Worm (Caenorhabditis elegans) whole organism, midembryonic: Measurements from ENCODE around the gene C17C3.6.
"Not testable (repeated sequence)": the region's sequence is repeated elsewhere in the genome, so short reads cannot be mapped to it uniquely, and the experiment has no call there.

Source experiments
- T22C8.4 ChIP-seq: fragments of 200-800 bp; sonication (Bioruptor generic); IDR thresholded peaks from 2 replicates; pipeline ENCODE4 v1.3.6; 2022; ENCODE audit warnings: missing genetic modification characterization, missing compliant biosample characterization
- cog-1 ChIP-seq: sonication (generic microtip); optimal IDR thresholded peaks from 2 replicates; lab custom pipeline; 2016; ENCODE audit warnings: missing genetic modification characterization, missing compliant biosample characterization
- flt-1 ChIP-seq: fragments of 200-800 bp; sonication (Bioruptor generic); IDR thresholded peaks from 2 replicates; pipeline ENCODE4 v1.3.6; 2022; ENCODE audit warnings: missing genetic modification characterization, missing compliant biosample characterization
- klf-2 ChIP-seq: fragments of 200-800 bp; sonication (Bioruptor generic); conservative IDR thresholded peaks from 2 replicates; pipeline ENCODE4 v1.3.6; 2022; ENCODE audit warnings: missing genetic modification reagents, missing genetic modification characterization, missing compliant biosample characterization
- med-1 ChIP-seq: sonication (generic microtip); optimal IDR thresholded peaks from 2 replicates; lab custom pipeline; 2017; ENCODE audit warnings: missing genetic modification characterization, mild to moderate bottlenecking, missing compliant biosample characterization, antibody characterized with exemption, missing genetic modification reagents; ENCODE audit not compliant: insufficient read depth
- ref-1 ChIP-seq: fragments of 200-800 bp; sonication (Bioruptor generic); conservative IDR thresholded peaks from 2 replicates; pipeline ENCODE4 v1.3.6; 2022; ENCODE audit warnings: missing genetic modification reagents, missing genetic modification characterization, missing compliant biosample characterization
- tab-1 ChIP-seq: fragments of 200-800 bp; sonication (Bioruptor generic); IDR thresholded peaks from 2 replicates; pipeline ENCODE4 v1.3.6; 2022; ENCODE audit warnings: missing genetic modification characterization, missing compliant biosample characterization
- ztf-23 ChIP-seq: fragments of 200-800 bp; sonication (Bioruptor generic); IDR thresholded peaks from 2 replicates; pipeline ENCODE4 v1.3.6; 2022; ENCODE audit warnings: missing genetic modification reagents, missing genetic modification characterization, missing compliant biosample characterization
- ztf-29 ChIP-seq: fragments of 200-800 bp; sonication (Bioruptor generic); IDR thresholded peaks from 2 replicates; pipeline ENCODE4 v1.3.6; 2022; ENCODE audit warnings: missing genetic modification reagents, missing genetic modification characterization, missing compliant biosample characterization

Gene C17C3.6

ce11 chrII:5534939-5535338 is 14.9 kb upstream of the C17C3.6 start, which contains the start of gene hlh-25:
Gene hlh-25, plus strand, starts transcription at chrII:5535239.
- not testable (repeated sequence) for TF ChIP-seq ztf-23 (GFP tag; lab: Robert Waterston, UW); tab-1 (GFP tag; lab: Robert Waterston, UW); klf-2

- TF ChIP-seq ref-1 (GFP tag; lab: Robert Waterston, UW) (no peak), cog-1 (tag; lab: Kevin White, UChicago) (no peak), T22C8.4 (GFP tag; lab: Robert Waterston, UW) (no peak), klf-2 (no peak), med-1 (GFP tag; lab: Kevin White, UChicago) (no peak), tab-1 (GFP tag; lab: Robert Waterston, UW) (no peak), flt-1 (GFP tag; lab: Robert Waterston, UW) (no peak), ztf-29 (GFP tag; lab: Robert Waterston, UW) (no peak), ztf-23 (GFP tag; lab: Robert Waterston, UW) (no peak)
Observed at ce11 chrII:5537078-5537477, 12.8 kb upstream of the C17C3.6 start.

DNA sequence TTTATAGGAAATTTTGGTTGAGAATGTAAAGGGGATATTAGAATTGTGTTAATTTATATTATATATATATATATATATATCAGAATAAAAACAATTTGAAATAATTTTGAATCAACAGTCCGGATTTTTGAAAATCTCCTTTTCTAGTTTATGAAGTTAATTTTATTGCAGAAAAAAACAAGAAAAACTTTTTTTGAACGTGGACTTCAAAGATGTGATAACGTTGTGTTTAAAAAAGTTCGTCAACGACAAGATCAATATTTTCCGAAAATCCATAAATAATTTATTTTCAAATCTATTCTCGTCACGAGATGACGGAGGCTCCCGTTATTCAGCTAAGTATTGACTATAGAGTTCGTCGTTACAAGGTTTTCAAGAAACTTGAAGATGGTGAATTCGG is 12.3 kb upstream of the C17C3.6 start, which contains the start of gene C17C3.11:
C17C3.11 (plus strand) TSS at position 301 of the 400 bp plus-strand sequence.
- TF ChIP-seq ztf-29 (GFP tag; lab: Robert Waterston, UW): no peak
- TF ChIP-seq cog-1 (tag; lab: Kevin White, UChicago): no peak
- TF ChIP-seq ref-1 (GFP tag; lab: Robert Waterston, UW): no peak
- TF ChIP-seq med-1 (GFP tag; lab: Kevin White, UChicago): no peak
- TF ChIP-seq ztf-23 (GFP tag; lab: Robert Waterston, UW): no peak
- no peak for TF ChIP-seq klf-2
- no peak for TF ChIP-seq flt-1 (GFP tag; lab: Robert Waterston, UW)
- TF ChIP-seq T22C8.4 (GFP tag; lab: Robert Waterston, UW): no peak
- TF ChIP-seq tab-1 (GFP tag; lab: Robert Waterston, UW): no peak

- TF ChIP-seq ztf-23 (GFP tag; lab: Robert Waterston, UW); T22C8.4 (GFP tag; lab: Robert Waterston, UW); med-1 (GFP tag; lab: Kevin White, UChicago): not testable (repeated sequence)
Observed at ce11 chrII:5540113-5540512, 9.7 kb upstream of the C17C3.6 start, which contains the start of gene hlh-27. Gene hlh-27, minus strand, starts transcription at chrII:5540213.

ce11 chrII:5541685-5542084 is 8.2 kb upstream of the C17C3.6 start, which contains the start of gene C17C3.24:
Gene C17C3.24, minus strand, starts transcription at chrII:5541785.
- TF ChIP-seq med-1 (GFP tag; lab: Kevin White, UChicago) (no peak), ztf-23 (GFP tag; lab: Robert Waterston, UW) (no peak), ref-1 (GFP tag; lab: Robert Waterston, UW) (no peak), ztf-29 (GFP tag; lab: Robert Waterston, UW) (no peak), klf-2 (no peak), cog-1 (tag; lab: Kevin White, UChicago) (no peak), T22C8.4 (GFP tag; lab: Robert Waterston, UW) (no peak), tab-1 (GFP tag; lab: Robert Waterston, UW) (no peak), flt-1 (GFP tag; lab: Robert Waterston, UW) (no peak)

- TF ChIP-seq med-1 (GFP tag; lab: Kevin White, UChicago): peak; percentile 60
- TF ChIP-seq klf-2: no peak; the same call in none of the 2 replicates
- TF ChIP-seq cog-1 (tag; lab: Kevin White, UChicago): peak; percentile 95
- peak; percentile 84 for TF ChIP-seq ztf-23 (GFP tag; lab: Robert Waterston, UW)
- TF ChIP-seq ztf-29 (GFP tag; lab: Robert Waterston, UW): 0 out of 2 replicates have a peak, but pooled peaks have one; percentile 40
- TF ChIP-seq T22C8.4 (GFP tag; lab: Robert Waterston, UW): peak; percentile 64
- TF ChIP-seq ref-1 (GFP tag; lab: Robert Waterston, UW): peak; percentile 53; the same call in 1 of the 2 replicates
- peak; percentile 93 for TF ChIP-seq flt-1 (GFP tag; lab: Robert Waterston, UW)
- TF ChIP-seq tab-1 (GFP tag; lab: Robert Waterston, UW): peak; percentile 82
Observed at ce11 chrII:5543476-5544144, 6.2 kb upstream of the C17C3.6 start.

ce11 chrII:5544145-5544515 is 5.7 kb upstream of the C17C3.6 start:
- TF ChIP-seq flt-1 (GFP tag; lab: Robert Waterston, UW) (no peak), ref-1 (GFP tag; lab: Robert Waterston, UW) (no peak), cog-1 (tag; lab: Kevin White, UChicago) (no peak)

DNA sequence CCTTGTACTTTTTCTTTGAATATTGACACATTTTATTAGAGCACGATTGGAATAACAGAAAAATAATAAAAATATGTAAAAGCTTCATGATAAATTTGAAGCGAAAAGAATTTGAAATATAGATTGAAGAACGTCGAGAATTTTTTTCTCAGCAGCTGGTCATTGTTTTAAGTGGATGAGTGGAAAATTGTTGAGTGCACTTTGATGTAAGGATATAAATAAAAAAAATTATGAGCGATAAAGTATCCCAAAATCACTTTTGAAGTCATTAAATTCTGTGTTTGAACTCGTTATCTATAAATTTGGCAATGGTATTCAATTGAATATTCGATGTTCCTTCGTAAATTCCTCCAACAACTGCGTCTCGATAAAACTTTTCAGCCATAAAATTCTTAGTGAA is 5.1 kb upstream of the C17C3.6 start, which contains the start of gene ins-13:
ins-13 (minus strand) TSS at position 101 of the 400 bp plus-strand sequence.
- TF ChIP-seq flt-1 (GFP tag; lab: Robert Waterston, UW) (no peak), tab-1 (GFP tag; lab: Robert Waterston, UW) (no peak), cog-1 (tag; lab: Kevin White, UChicago) (no peak), ztf-29 (GFP tag; lab: Robert Waterston, UW) (no peak), med-1 (GFP tag; lab: Kevin White, UChicago) (no peak), klf-2 (no peak), ref-1 (GFP tag; lab: Robert Waterston, UW) (no peak), ztf-23 (GFP tag; lab: Robert Waterston, UW) (no peak), T22C8.4 (GFP tag; lab: Robert Waterston, UW) (no peak)

- no peak for TF ChIP-seq ref-1 (GFP tag; lab: Robert Waterston, UW)
- TF ChIP-seq med-1 (GFP tag; lab: Kevin White, UChicago): no peak
- no peak for TF ChIP-seq tab-1 (GFP tag; lab: Robert Waterston, UW)
Observed at ce11 chrII:5547442-5547894, 2.4 kb upstream of the C17C3.6 start, which contains the start of gene acdh-2. Gene acdh-2, minus strand, starts transcription at chrII:5547492.
